Worm (Caenorhabditis elegans): Measurements from ENCODE around the gene sumv-2.

- TF ChIP-seq lag-1 (GFP tag; IDR thresholded peaks at IDR 0.05) (no peak), ets-4 (GFP tag; optimal IDR thresholded peaks at IDR 0.05) (no peak)
Observed at ce11 chrV:4590791-4591190, 26.6 kb upstream of the sumv-2 start.

All from whole organism, young adult.